Worm (Caenorhabditis elegans) whole organism, L3 larva: ENCODE data around the gene npr-3.

Experiments used
- fos-1 ChIP-seq: fragments of 150-350 bp; optimal IDR thresholded peaks from 2 replicates; lab custom pipeline; 2014; ENCODE audit warnings: missing biosample characterization, missing genetic modification characterization
- nhr-12 ChIP-seq: fragments of 150-350 bp; optimal IDR thresholded peaks from 2 replicates; lab custom pipeline; 2014; ENCODE audit warnings: missing biosample characterization, missing genetic modification characterization
- nhr-237 ChIP-seq: fragments of 150-350 bp; optimal IDR thresholded peaks from 2 replicates; lab custom pipeline; 2014; ENCODE audit warnings: missing biosample characterization, missing genetic modification characterization
- nhr-43 ChIP-seq: sonication (generic microtip); optimal IDR thresholded peaks from 2 replicates; lab custom pipeline; 2016; ENCODE audit warnings: mild to moderate bottlenecking, missing genetic modification characterization, missing compliant biosample characterization; ENCODE audit not compliant: poor library complexity, severe bottlenecking
- skn-1 ChIP-seq: fragments of 150-350 bp; optimal IDR thresholded peaks from 2 replicates; lab custom pipeline; 2014; ENCODE audit warnings: missing biosample characterization, missing genetic modification characterization
- unc-62 ChIP-seq: fragments of 150-350 bp; sonication (generic microtip); optimal IDR thresholded peaks from 4 replicates; lab custom pipeline; 2014; ENCODE audit warnings: missing biosample characterization, missing genetic modification reagents, missing genetic modification characterization
- ztf-4 ChIP-seq: fragments of 150-350 bp; optimal IDR thresholded peaks from 2 replicates; lab custom pipeline; 2014; ENCODE audit warnings: missing biosample characterization, missing genetic modification characterization

ce11 chrIV:11493899-11494298 lies 34.1 kb downstream of the npr-3 start:
- TF ChIP-seq unc-62 (no peak), fos-1 (tag; lab: Kevin White, UChicago) (no peak), nhr-43 (tag; lab: Kevin White, UChicago) (peak; percentile 34), nhr-12 (tag; lab: Kevin White, UChicago) (no peak), nhr-237 (tag; lab: Kevin White, UChicago) (no peak), ztf-4 (no peak), skn-1 (tag; lab: Kevin White, UChicago) (no peak)
